Fruit fly (Drosophila melanogaster) Kc167 (cell line): ENCODE data around the gene kipf.

Experiments
- Myc ChIP-seq: fragments of >200 bp; optimal IDR thresholded peaks from 2 replicates; lab custom pipeline; 2017; ENCODE audit warnings: missing external identifiers
- Sin3A ChIP-seq: fragments of >200 bp; optimal IDR thresholded peaks from 2 replicates; lab custom pipeline; 2018; ENCODE audit warnings: missing external identifiers
- h ChIP-seq: fragments of >200 bp; optimal IDR thresholded peaks from 3 replicates; lab custom pipeline; 2018; ENCODE audit warnings: missing external identifiers
- insv ChIP-seq: fragments of >200 bp; optimal IDR thresholded peaks from 3 replicates; lab custom pipeline; 2018; ENCODE audit warnings: missing external identifiers
- psq ChIP-seq: fragments of >200 bp; optimal IDR thresholded peaks from 2 replicates; lab custom pipeline; 2017; ENCODE audit warnings: missing external identifiers
- ttk ChIP-seq: sonication (Bioruptor generic); optimal IDR thresholded peaks from 2 replicates; lab custom pipeline; 2017; ENCODE audit warnings: missing external identifiers

The kipf gene

DNA sequence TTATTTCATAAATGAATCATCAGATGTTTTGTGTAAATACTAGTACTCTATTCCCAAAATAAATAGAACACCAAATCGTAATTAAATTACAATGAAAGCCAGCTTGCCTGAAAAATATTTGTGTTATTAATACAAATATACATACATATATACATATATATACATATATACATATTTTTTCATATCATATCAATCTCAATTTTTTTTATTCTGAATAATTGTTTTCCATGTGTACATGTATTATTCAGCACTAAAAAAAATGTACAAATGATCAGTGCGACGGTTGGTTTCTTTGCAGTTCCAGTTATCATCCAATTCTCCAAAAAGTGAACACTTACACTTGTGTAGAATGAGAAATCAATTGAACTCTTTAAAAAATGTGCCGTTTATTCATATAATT, at the start of gene kipf:
Gene kipf, plus strand, starts transcription at position 301 of the 400 bp plus-strand sequence.
- TF ChIP-seq psq (lab: Kevin White, UChicago) (no peak), h (lab: Kevin White, UChicago) (no peak), Myc (lab: Kevin White, UChicago) (no peak)

DNA sequence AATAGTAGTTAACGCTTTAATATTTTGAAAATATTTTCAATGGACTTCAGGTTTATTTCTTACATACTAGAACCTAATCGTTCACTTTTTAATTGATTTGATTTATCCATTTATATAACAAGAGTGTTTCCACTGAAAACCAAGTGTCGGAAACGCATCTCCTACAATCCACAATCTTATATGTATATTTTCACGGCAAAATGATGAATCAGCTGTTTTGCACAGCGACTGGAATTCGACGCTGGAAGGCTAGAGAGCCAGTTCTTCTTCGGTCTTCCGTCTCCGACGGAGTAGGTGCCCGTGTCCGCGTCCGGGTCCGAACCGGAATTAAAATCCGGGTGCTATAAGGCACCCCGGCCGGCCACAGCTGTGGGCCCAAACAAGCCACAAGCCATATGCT, 29.2 kb upstream of the kipf start:
- TF ChIP-seq insv (lab: Kevin White, UChicago): no peak
- no peak for TF ChIP-seq Myc (lab: Kevin White, UChicago)
- TF ChIP-seq psq (lab: Kevin White, UChicago): no peak
- no peak for TF ChIP-seq ttk (lab: Kevin White, UChicago)
- no peak for TF ChIP-seq Sin3A (lab: Kevin White, UChicago)
- no peak for TF ChIP-seq h (lab: Kevin White, UChicago)

DNA sequence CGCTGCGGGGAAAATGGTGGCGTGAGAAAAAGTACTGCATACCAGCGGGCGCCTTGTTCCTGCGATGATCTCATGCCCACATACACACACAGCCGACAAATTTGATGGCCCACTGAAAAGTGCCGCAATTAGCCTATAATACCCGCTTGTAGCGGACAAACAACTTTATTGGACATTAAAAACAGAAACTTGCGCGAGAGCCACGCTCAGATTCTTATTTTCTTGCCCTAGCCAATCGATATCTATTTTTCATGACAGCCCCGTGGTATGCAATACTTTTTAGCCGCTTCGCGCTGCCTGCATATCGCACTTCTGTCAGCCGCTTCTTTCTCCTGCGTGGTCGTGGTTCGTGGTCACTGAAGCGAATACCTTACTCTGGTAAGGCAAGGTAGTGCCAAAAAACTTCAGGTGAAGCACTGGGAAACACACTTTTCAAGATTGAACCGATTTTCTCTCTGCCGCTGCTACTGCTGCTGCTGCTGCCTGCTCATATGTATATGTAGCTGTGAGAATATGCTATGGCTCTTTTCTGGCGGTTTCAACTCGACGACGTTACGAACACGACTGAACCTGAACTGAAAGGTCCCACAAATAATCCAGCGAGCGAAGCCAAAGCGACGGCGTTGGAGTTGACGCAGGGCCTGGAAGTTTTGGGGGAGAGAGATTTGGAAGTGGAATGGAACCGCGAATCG, 27.3 kb upstream of the kipf start, which contains the start of gene CG17816:
Gene CG17816, minus strand, starts transcription at position 567 of the 692 bp plus-strand sequence.
- no peak for TF ChIP-seq h (lab: Kevin White, UChicago)
- TF ChIP-seq Sin3A (lab: Kevin White, UChicago): no peak
- no peak for TF ChIP-seq Myc (lab: Kevin White, UChicago)
- TF ChIP-seq ttk (lab: Kevin White, UChicago): no peak
- no peak for TF ChIP-seq insv (lab: Kevin White, UChicago)

DNA sequence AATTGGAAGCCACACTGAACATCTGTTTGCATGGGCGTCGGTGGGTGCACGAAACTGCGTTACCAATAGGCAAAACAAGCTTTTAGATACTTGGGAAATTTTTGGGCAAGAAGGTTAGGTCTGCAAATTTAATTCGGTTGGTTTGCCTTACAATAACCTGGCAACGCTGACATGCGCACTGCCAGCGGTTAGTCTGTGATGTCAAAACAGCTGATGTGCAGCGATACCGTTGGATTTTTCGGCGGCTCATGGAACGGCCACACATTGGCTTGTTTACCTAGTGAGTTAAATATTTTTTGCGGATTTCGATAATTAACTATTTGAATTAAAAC, 26.8 kb upstream of the kipf start, which contains the start of gene ArgRS-m:
Gene ArgRS-m, plus strand, starts transcription at position 187 of the 332 bp plus-strand sequence.
- no peak for TF ChIP-seq Sin3A (lab: Kevin White, UChicago)
- TF ChIP-seq h (lab: Kevin White, UChicago): no peak

DNA sequence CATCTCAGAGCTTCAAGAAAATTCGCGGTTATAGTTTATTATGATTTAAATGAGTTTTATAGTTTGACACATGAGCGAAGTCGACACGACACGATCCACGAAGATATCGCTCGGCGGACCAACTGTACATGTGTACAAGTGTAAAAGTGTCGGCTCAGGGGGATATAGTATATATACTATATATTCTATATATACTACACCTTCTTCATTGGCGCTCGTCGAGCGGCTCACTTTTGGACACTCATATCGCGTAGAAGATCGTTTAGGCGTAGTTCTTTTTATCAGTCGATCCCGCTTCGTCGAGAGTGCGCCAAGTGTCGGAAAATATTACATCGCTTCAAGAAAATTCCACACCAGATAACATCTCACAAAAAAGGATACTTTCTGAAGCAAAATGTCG, 22.6 kb upstream of the kipf start, which contains the start of gene wtrw:
Gene wtrw, plus strand, starts transcription at position 301 of the 400 bp plus-strand sequence.
- TF ChIP-seq Myc (lab: Kevin White, UChicago): no peak
- no peak for TF ChIP-seq ttk (lab: Kevin White, UChicago)
- no peak for TF ChIP-seq psq (lab: Kevin White, UChicago)
- TF ChIP-seq h (lab: Kevin White, UChicago): no peak
- TF ChIP-seq Sin3A (lab: Kevin White, UChicago): no peak
- no peak for TF ChIP-seq insv (lab: Kevin White, UChicago)

dm6 chr3R:7892246-7893000, 21.2 kb upstream of the kipf start:
- no peak for TF ChIP-seq psq (lab: Kevin White, UChicago)
- TF ChIP-seq ttk (lab: Kevin White, UChicago): no peak

- TF ChIP-seq h (lab: Kevin White, UChicago): no peak
- no peak for TF ChIP-seq Sin3A (lab: Kevin White, UChicago)
- no peak for TF ChIP-seq insv (lab: Kevin White, UChicago)
- no peak for TF ChIP-seq psq (lab: Kevin White, UChicago)
- TF ChIP-seq Myc (lab: Kevin White, UChicago): no peak
- TF ChIP-seq ttk (lab: Kevin White, UChicago): no peak
These were observed 19.1 kb upstream of the kipf start for dm6 chr3R:7894586-7894985.

- TF ChIP-seq h (lab: Kevin White, UChicago): no peak
- no peak for TF ChIP-seq Sin3A (lab: Kevin White, UChicago)
- no peak for TF ChIP-seq Myc (lab: Kevin White, UChicago)
- no peak for TF ChIP-seq ttk (lab: Kevin White, UChicago)
These were observed 18.2 kb upstream of the kipf start for dm6 chr3R:7895457-7895856.

DNA sequence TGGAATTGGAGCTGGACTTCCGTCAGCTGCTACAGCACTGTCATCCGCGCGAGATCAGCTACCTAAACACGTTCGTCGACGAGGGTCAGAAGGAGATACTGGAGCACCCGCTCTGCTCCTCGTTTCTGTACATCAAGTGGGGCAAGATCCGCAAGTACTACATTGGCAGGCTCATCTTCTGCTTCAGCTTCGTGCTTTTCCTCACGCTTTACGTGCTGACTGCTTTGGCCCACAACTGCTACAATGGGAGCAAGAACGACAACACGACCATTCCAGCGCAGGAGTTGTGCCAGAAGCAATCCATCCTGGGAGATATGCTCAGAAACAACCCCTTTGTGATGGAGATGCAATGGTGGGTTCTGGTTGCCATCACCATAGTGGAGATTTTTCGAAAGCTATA, 14.4 kb upstream of the kipf start:
- TF ChIP-seq insv (lab: Kevin White, UChicago): no peak
- no peak for TF ChIP-seq Sin3A (lab: Kevin White, UChicago)
- no peak for TF ChIP-seq h (lab: Kevin White, UChicago)
- no peak for TF ChIP-seq Myc (lab: Kevin White, UChicago)
- TF ChIP-seq ttk (lab: Kevin White, UChicago): no peak
- TF ChIP-seq psq (lab: Kevin White, UChicago): no peak

DNA sequence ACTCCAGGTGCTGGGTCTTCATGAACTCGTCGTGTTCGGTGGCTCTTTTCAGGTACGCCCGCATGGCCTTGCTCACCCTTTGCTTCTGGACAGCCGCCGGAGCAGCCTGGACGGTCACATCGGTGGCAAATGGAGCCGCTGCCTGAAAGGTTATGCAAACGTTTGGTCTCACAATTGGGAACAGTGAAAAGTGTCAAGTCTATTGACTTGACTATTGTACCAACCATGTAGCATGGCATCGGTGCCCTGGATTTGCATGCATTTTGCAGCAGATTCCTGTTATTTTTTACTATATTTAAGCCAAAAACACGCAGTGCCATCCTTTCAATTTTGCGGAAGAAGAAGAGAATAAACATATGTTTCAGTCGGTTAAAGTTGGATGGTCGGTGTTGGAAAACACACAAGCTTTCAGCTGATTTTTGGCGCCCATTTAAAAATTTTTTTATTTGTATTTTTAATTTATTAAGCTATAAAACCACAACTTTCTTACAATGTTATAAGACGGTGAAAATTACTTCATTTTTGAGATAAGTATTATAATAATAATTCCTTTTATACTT, 11.3 kb upstream of the kipf start, which contains the start of gene mRpS9:
Gene mRpS9, minus strand, starts transcription at position 355 of the 560 bp plus-strand sequence.
- no peak for TF ChIP-seq insv (lab: Kevin White, UChicago)
- no peak for TF ChIP-seq psq (lab: Kevin White, UChicago)
- no peak for TF ChIP-seq Sin3A (lab: Kevin White, UChicago)
- no peak for TF ChIP-seq Myc (lab: Kevin White, UChicago)
- no peak for TF ChIP-seq h (lab: Kevin White, UChicago)
- no peak for TF ChIP-seq ttk (lab: Kevin White, UChicago)

- no peak for TF ChIP-seq Myc (lab: Kevin White, UChicago)
- peak; percentile 57 for TF ChIP-seq Sin3A (lab: Kevin White, UChicago)
These were observed 6.3 kb upstream of the kipf start, which contains the start of the genes Taf7 and EMC1 for dm6 chr3R:7907311-7907710. TSS of gene Taf7 (plus strand) at chr3R:7907333. TSS of gene EMC1 (minus strand) at chr3R:7907363.

DNA sequence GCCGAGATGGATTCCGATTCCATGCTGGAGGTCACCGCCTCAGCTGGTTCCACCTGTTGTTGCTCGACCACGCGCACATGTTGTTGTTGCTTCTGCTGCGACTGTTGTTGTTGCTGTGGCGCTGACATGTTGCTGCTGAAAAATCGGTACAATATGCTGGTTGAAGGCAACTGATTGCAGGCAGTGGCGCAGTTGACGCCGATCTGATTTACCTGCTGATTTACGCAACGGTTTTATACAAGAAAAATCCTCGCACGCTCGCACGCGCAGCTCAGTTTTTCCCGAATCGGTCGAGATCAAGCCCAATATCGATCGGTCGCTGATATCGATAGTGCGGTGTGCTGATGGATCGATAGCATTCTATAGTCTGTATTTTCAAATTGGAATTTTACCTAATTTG, 2.2 kb upstream of the kipf start, which contains the start of gene Prat:
Gene Prat, minus strand, starts transcription at position 298 of the 400 bp plus-strand sequence.
- no peak for TF ChIP-seq Sin3A (lab: Kevin White, UChicago)
- TF ChIP-seq psq (lab: Kevin White, UChicago): no peak
- TF ChIP-seq ttk (lab: Kevin White, UChicago): no peak
- TF ChIP-seq insv (lab: Kevin White, UChicago): no peak
- no peak for TF ChIP-seq h (lab: Kevin White, UChicago)
- no peak for TF ChIP-seq Myc (lab: Kevin White, UChicago)
